Worm (Caenorhabditis elegans): ENCODE data around the gene abu-10.

The abu-10 gene

DNA sequence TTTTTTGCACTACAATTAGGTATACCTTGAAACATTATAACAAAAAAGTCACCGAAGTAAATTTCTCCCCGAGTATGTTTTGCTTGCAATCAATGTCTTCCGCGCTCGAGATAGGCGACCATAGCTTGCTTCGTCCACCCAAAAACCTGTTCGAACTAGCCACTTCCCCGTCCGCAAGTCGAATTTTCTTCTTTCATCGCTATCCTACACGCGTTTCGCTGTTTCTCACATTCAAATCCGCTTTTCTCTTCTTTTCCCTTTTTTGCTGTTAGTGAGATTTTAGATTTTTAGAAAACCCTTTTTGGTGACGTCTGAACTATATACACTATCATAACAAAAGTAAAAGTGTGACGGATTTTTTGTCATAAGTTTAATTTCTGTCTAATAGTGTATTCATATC lies 24.7 kb upstream of the abu-10 start (continued):
- no peak for TF ChIP-seq ceh-82 (tag; optimal IDR thresholded peaks at IDR 0.05)
- TF ChIP-seq unc-62 (GFP tag; optimal IDR thresholded peaks at IDR 0.05 in 1 of 2), result peak in 1 of 2 experiments; percentile 95
- TF ChIP-seq unc-62 (tag; optimal IDR thresholded peaks at IDR 0.05), result no peak
- TF ChIP-seq mdl-1 (tag; optimal IDR thresholded peaks at IDR 0.05), result no peak

DNA sequence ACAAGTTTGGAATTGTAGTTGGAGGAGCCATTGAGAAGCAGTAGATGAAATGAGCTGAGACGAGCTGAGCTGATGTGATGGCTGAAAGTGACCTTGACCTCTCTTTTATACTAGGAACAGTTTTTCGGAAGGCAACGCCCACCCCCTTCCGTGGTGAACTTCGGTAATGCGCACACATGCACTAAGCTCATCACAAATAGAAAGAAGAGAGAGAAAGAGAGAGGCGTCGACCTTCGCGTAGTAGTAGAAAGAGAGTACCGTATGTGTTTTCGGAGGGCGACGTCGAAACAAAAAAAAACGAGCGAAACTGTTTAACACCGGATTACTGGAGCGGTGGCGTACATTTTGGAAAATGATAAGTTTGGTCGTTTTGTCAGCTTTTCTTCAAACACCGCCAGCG lies 16.9 kb upstream of the abu-10 start, which contains the start of gene marg-1:
Gene marg-1, minus strand, starts transcription at position 101 of the 400 bp plus-strand sequence.
- TF ChIP-seq nhr-41 (GFP tag; IDR thresholded peaks at IDR 0.05) (no peak), zag-1 (tag; optimal IDR thresholded peaks at IDR 0.05) (no peak), aha-1 (tag) (peak; percentile 27)

DNA sequence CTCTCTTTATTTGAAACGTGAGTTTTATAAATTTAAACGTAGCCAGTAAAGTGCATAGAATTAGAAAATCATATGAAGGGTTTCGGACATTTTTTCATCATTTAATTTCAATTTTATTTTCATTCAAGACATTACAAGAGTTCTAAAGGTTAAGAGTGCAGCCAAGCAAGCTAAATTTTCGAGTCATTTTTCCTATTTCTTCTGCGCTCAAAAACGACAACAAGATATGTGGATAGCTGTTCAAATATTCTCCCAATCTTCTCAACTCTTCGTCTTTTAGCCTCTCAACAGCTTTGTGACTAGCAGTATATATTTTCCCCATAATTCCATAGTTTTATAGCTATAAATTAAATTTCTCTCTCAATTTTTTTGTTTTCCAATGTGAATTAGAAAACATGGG lies 14.3 kb upstream of the abu-10 start:
- TF ChIP-seq egl-43 (GFP tag; IDR thresholded peaks at IDR 0.05) (no peak), unc-62 (GFP tag; optimal IDR thresholded peaks at IDR 0.05 in 1 of 2) (peak in 1 of 2 experiments; percentile 97), unc-62 (tag; optimal IDR thresholded peaks at IDR 0.05) (no peak), aly-2 (tag; optimal IDR thresholded peaks at IDR 0.05) (no peak), lir-3 (tag; optimal IDR thresholded peaks at IDR 0.05) (no peak)

DNA sequence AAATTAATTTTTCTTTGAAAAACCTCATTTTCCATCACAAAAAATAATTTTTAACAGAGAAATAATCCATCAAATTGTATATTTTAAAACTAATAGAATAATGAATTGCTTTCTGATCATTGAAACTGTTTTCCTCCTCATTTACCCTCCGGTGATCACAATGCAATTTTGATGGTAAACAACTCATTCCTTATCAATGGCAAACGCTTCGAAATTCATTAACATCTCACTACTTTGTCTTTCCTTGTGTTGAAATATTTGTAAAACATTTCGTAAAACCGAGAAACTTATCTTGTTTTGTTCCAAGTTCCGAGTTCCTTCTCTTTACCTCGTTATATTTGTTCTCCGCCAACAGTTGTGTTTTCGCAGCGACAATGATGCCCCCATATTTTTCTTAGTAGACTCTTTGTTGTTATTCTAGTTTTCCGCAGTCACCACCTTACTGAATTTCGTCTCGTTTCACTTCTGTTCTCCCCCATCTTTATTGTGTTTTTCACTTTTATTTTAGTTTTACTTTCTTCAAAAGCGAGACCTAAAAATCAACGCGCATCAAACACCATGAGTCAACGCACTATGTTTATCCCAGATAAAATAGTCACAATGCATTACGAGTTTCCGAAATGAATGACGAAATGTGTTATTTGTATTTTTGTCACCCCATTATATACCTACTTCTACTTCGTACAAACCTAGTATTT lies 12.7 kb upstream of the abu-10 start:
- TF ChIP-seq R02D3.7 (tag; optimal IDR thresholded peaks at IDR 0.05) (no peak), pqm-1 (tag; optimal IDR thresholded peaks at IDR 0.05) (peak; percentile 32), dve-1 (tag; optimal IDR thresholded peaks at IDR 0.05; ENCODE audit: insufficient read depth) (peak; percentile 30), daf-19 (GFP tag; conservative IDR thresholded peaks at IDR 0.05) (no peak), daf-16 (GFP tag; optimal IDR thresholded peaks at IDR 0.05) (no peak), daf-16 (tag; optimal IDR thresholded peaks at IDR 0.05) (peak; percentile 96), hlh-30 (tag; optimal IDR thresholded peaks at IDR 0.05; ENCODE audit: insufficient read depth) (peak; percentile 13), sdz-12 (GFP tag; optimal IDR thresholded peaks at IDR 0.05) (no peak), nhr-28 (tag; optimal IDR thresholded peaks at IDR 0.05) (peak; percentile 24), lin-29 (GFP tag; IDR thresholded peaks at IDR 0.05) (no peak), Y48G9A.11 (GFP tag; IDR thresholded peaks at IDR 0.05) (no peak)

DNA sequence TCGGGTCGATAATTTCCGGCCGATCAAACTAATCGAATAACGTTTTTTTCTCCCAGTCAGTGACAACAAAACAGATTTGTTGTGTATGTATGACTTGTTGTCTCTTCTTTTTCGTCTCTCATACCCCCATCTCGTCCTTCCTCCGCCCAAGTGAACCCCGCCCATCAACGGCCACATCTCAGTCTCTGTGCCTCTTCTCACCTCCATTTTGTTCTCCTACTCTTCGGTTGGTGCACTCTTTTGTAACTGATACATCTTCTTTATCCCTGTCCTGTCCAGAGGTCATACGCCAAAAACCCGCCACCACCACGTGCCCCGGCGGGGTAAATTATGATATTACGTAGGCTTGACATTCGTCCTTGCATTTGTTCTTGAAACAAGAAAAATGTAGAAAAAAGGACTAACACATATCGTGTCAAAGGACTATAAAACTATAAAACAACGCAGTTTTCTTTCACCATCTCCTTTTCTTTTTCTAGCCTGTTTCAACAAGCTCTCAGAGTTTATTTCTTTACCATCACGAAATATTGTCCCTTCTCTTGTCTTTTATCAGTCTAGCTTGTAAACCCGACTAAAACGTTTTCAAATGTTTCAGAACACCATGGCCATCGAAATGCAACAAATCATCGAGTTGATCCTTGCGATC lies 10.4 kb upstream of the abu-10 start, which contains the start of gene pmpl-1:
Gene pmpl-1, plus strand, starts transcription at position 596 of the 646 bp plus-strand sequence.
- TF ChIP-seq dmd-6 (GFP tag; IDR thresholded peaks at IDR 0.05) (peak; percentile 22), R02D3.7 (tag; optimal IDR thresholded peaks at IDR 0.05) (no peak), hmg-1.1 (GFP tag; IDR thresholded peaks at IDR 0.05) (peak; percentile 31; the same call in 1 of the 2 replicates), mes-2 (tag; optimal IDR thresholded peaks at IDR 0.05; ENCODE audit: poor library complexity, severe bottlenecking) (peak; percentile 18), ama-1 (optimal IDR thresholded peaks at IDR 0.05) (peak; percentile 81), nhr-28 (tag; optimal IDR thresholded peaks at IDR 0.05) (peak; percentile 44), unc-62 (GFP tag; optimal IDR thresholded peaks at IDR 0.05 in 1 of 2) (peak in 1 of 2 experiments; percentile 93), unc-62 (tag; optimal IDR thresholded peaks at IDR 0.05) (no peak), aha-1 (tag) (peak; percentile 99), nhr-48 (tag; optimal IDR thresholded peaks at IDR 0.05) (peak; percentile 22), ceh-82 (tag; optimal IDR thresholded peaks at IDR 0.05) (no peak), nhr-25 (tag; optimal IDR thresholded peaks at IDR 0.05; ENCODE audit: borderline replicate concordance, insufficient read depth) (peak; percentile 66), lin-13 (GFP tag; optimal IDR thresholded peaks at IDR 0.05) (no peak), daf-16 (GFP tag; optimal IDR thresholded peaks at IDR 0.05) (peak in 1 of 2 experiments; percentile 16), daf-16 (tag; optimal IDR thresholded peaks at IDR 0.05) (peak; percentile 5), hlh-11 (tag; optimal IDR thresholded peaks at IDR 0.05) (peak; percentile 44), lsy-2 (tag; optimal IDR thresholded peaks at IDR 0.05) (peak; percentile 5 to 31), nhr-11 (tag; optimal IDR thresholded peaks at IDR 0.05) (peak; percentile 33), mxl-3 (GFP tag; optimal IDR thresholded peaks at IDR 0.05) (peak; percentile 2), ZK337.2 (GFP tag; IDR thresholded peaks at IDR 0.05) (no peak), hlh-30 (tag; optimal IDR thresholded peaks at IDR 0.05; ENCODE audit: insufficient read depth) (peak; percentile 88), mdl-1 (tag; optimal IDR thresholded peaks at IDR 0.05) (peak; percentile 71 to 72), rbr-2 (tag; optimal IDR thresholded peaks at IDR 0.05) (peak; percentile 47), madf-9 (GFP tag; conservative IDR thresholded peaks at IDR 0.05) (no peak), mep-1 (tag; optimal IDR thresholded peaks at IDR 0.05) (peak; percentile 69)
